Worm (Caenorhabditis elegans) whole organism, midembryonic: ENCODE results near the gene str-118.

Experiments
- T22C8.4 ChIP-seq: fragments of 200-800 bp; sonication (Bioruptor generic); IDR thresholded peaks from 2 replicates; pipeline ENCODE4 v1.3.6; 2022; ENCODE audit warnings: missing genetic modification characterization, missing compliant biosample characterization
- cog-1 ChIP-seq: sonication (generic microtip); optimal IDR thresholded peaks from 2 replicates; lab custom pipeline; 2016; ENCODE audit warnings: missing genetic modification characterization, missing compliant biosample characterization
- med-1 ChIP-seq: sonication (generic microtip); optimal IDR thresholded peaks from 2 replicates; lab custom pipeline; 2017; ENCODE audit warnings: missing genetic modification characterization, mild to moderate bottlenecking, missing compliant biosample characterization, antibody characterized with exemption, missing genetic modification reagents; ENCODE audit not compliant: insufficient read depth
- ref-1 ChIP-seq: fragments of 200-800 bp; sonication (Bioruptor generic); conservative IDR thresholded peaks from 2 replicates; pipeline ENCODE4 v1.3.6; 2022; ENCODE audit warnings: missing genetic modification reagents, missing genetic modification characterization, missing compliant biosample characterization
- tab-1 ChIP-seq: fragments of 200-800 bp; sonication (Bioruptor generic); IDR thresholded peaks from 2 replicates; pipeline ENCODE4 v1.3.6; 2022; ENCODE audit warnings: missing genetic modification characterization, missing compliant biosample characterization
- ztf-23 ChIP-seq: fragments of 200-800 bp; sonication (Bioruptor generic); IDR thresholded peaks from 2 replicates; pipeline ENCODE4 v1.3.6; 2022; ENCODE audit warnings: missing genetic modification reagents, missing genetic modification characterization, missing compliant biosample characterization

- no peak for TF ChIP-seq T22C8.4 (GFP tag; lab: Robert Waterston, UW)
- TF ChIP-seq ztf-23 (GFP tag; lab: Robert Waterston, UW), result no peak
- no peak for TF ChIP-seq med-1 (GFP tag; lab: Kevin White, UChicago)
- TF ChIP-seq tab-1 (GFP tag; lab: Robert Waterston, UW), result no peak
- TF ChIP-seq ref-1, result no peak
- no peak for TF ChIP-seq cog-1 (tag; lab: Kevin White, UChicago)
Observed at ce11 chrV:10037040-10037439, 14.9 kb upstream of the str-118 start, which contains the start of gene F57A8.1.
